Worm (Caenorhabditis elegans) whole organism, late embryonic: ENCODE results near the gene ctg-2.

Experiments
- C38D4.7 ChIP-seq: fragments of 200-800 bp; sonication (Bioruptor generic); optimal IDR thresholded peaks from 2 replicates; lab custom pipeline; 2018; ENCODE audit warnings: mild to moderate bottlenecking, missing genetic modification characterization, moderate library complexity, missing compliant biosample characterization
- K02D7.2 ChIP-seq: sonication (generic microtip); optimal IDR thresholded peaks from 2 replicates; lab custom pipeline; 2017; ENCODE audit warnings: mild to moderate bottlenecking, missing genetic modification characterization, missing compliant biosample characterization
- K09A11.1 ChIP-seq: sonication (generic microtip); optimal IDR thresholded peaks from 2 replicates; lab custom pipeline; 2017; ENCODE audit warnings: antibody characterized with exemption, mild to moderate bottlenecking, missing genetic modification characterization, missing compliant biosample characterization; ENCODE audit not compliant: insufficient read depth
- ahr-1 ChIP-seq: sonication (generic microtip); optimal IDR thresholded peaks from 2 replicates; lab custom pipeline; 2016; ENCODE audit warnings: missing genetic modification characterization, missing compliant biosample characterization
- ama-1 ChIP-seq: fragments of 150-350 bp; optimal IDR thresholded peaks from 2 replicates; lab custom pipeline; 2014
- ceh-18 ChIP-seq: sonication (generic microtip); optimal IDR thresholded peaks from 2 replicates; lab custom pipeline; 2016; ENCODE audit warnings: missing genetic modification characterization, missing compliant biosample characterization
- ceh-19 ChIP-seq: fragments of 200-800 bp; sonication (Bioruptor generic); optimal IDR thresholded peaks from 2 replicates; lab custom pipeline; 2018; ENCODE audit warnings: mild to moderate bottlenecking, missing genetic modification characterization, missing compliant biosample characterization
- ceh-22 ChIP-seq: sonication (generic microtip); optimal IDR thresholded peaks from 2 replicates; lab custom pipeline; 2017; ENCODE audit warnings: missing biosample characterization, missing genetic modification characterization
- ceh-24 ChIP-seq: sonication (generic microtip); optimal IDR thresholded peaks from 2 replicates; lab custom pipeline; 2016; ENCODE audit warnings: mild to moderate bottlenecking, missing genetic modification characterization, missing compliant biosample characterization
- ceh-30 ChIP-seq: fragments of 150-350 bp; optimal IDR thresholded peaks from 2 replicates; lab custom pipeline; 2014; ENCODE audit warnings: missing biosample characterization, missing genetic modification characterization
- ceh-31 ChIP-seq: sonication (generic microtip); optimal IDR thresholded peaks from 2 replicates; lab custom pipeline; 2016; ENCODE audit warnings: missing genetic modification characterization, missing compliant biosample characterization
- ceh-34 ChIP-seq: sonication (generic microtip); optimal IDR thresholded peaks from 2 replicates; lab custom pipeline; 2016; ENCODE audit warnings: mild to moderate bottlenecking, missing genetic modification characterization, missing compliant biosample characterization
- ceh-48 ChIP-seq: sonication (generic microtip); optimal IDR thresholded peaks from 2 replicates; lab custom pipeline; 2016; ENCODE audit warnings: missing genetic modification characterization, inconsistent platforms, missing compliant biosample characterization
- ceh-6 ChIP-seq: fragments of 200-800 bp; sonication (Bioruptor generic); optimal IDR thresholded peaks from 2 replicates; lab custom pipeline; 2018; ENCODE audit warnings: mild to moderate bottlenecking, missing genetic modification characterization, missing compliant biosample characterization
- che-1 ChIP-seq: sonication (generic microtip); optimal IDR thresholded peaks from 2 replicates; lab custom pipeline; 2016; ENCODE audit warnings: mild to moderate bottlenecking, missing genetic modification characterization, missing compliant biosample characterization
- elt-2 ChIP-seq: sonication (generic microtip); optimal IDR thresholded peaks from 2 replicates; lab custom pipeline; 2016; ENCODE audit warnings: missing genetic modification reagents, missing genetic modification characterization, missing compliant biosample characterization
- elt-4 ChIP-seq: sonication (generic microtip); optimal IDR thresholded peaks from 2 replicates; lab custom pipeline; 2016; ENCODE audit warnings: missing genetic modification characterization, missing compliant biosample characterization
- eyg-1 ChIP-seq: sonication (generic microtip); optimal IDR thresholded peaks from 2 replicates; lab custom pipeline; 2016; ENCODE audit warnings: missing genotype, missing genetic modification characterization, missing compliant biosample characterization
- fkh-10 ChIP-seq: fragments of 150-350 bp; optimal IDR thresholded peaks from 2 replicates; lab custom pipeline; 2014; ENCODE audit warnings: missing biosample characterization, missing genetic modification reagents, missing genetic modification characterization
- fkh-6 ChIP-seq: sonication (generic microtip); optimal IDR thresholded peaks from 2 replicates; lab custom pipeline; 2016; ENCODE audit warnings: missing genetic modification characterization, missing compliant biosample characterization
- gmeb-2 ChIP-seq: sonication (generic microtip); optimal IDR thresholded peaks from 2 replicates; lab custom pipeline; 2016; ENCODE audit warnings: missing genetic modification characterization, inconsistent platforms, missing compliant biosample characterization
- hlh-13 ChIP-seq: fragments of 200-800 bp; sonication (Bioruptor generic); optimal IDR thresholded peaks from 2 replicates; lab custom pipeline; 2018; ENCODE audit warnings: mild to moderate bottlenecking, missing genetic modification characterization, missing compliant biosample characterization
- hlh-30 ChIP-seq: sonication (generic microtip); optimal IDR thresholded peaks from 2 replicates; lab custom pipeline; 2017; ENCODE audit warnings: antibody characterized with exemption, missing genetic modification characterization, missing compliant biosample characterization; ENCODE audit not compliant: insufficient read depth
- hlh-6 ChIP-seq: sonication (generic microtip); optimal IDR thresholded peaks from 2 replicates; lab custom pipeline; 2016; ENCODE audit warnings: missing genotype, missing genetic modification characterization, missing compliant biosample characterization
- madf-2 ChIP-seq: sonication (generic microtip); optimal IDR thresholded peaks from 2 replicates; lab custom pipeline; 2017; ENCODE audit warnings: missing genetic modification characterization, missing compliant biosample characterization
- mec-3 ChIP-seq: sonication (generic microtip); optimal IDR thresholded peaks from 2 replicates; lab custom pipeline; 2016; ENCODE audit warnings: borderline replicate concordance, missing genetic modification characterization, missing compliant biosample characterization
- nfya-1 ChIP-seq: sonication (generic microtip); optimal IDR thresholded peaks from 2 replicates; lab custom pipeline; 2017; ENCODE audit warnings: missing genetic modification characterization, mild to moderate bottlenecking, missing compliant biosample characterization, antibody characterized with exemption, moderate library complexity
- nhr-232 ChIP-seq: sonication (generic microtip); optimal IDR thresholded peaks from 2 replicates; lab custom pipeline; 2016; ENCODE audit warnings: missing genetic modification characterization, missing compliant biosample characterization
- odd-2 ChIP-seq: sonication (generic microtip); optimal IDR thresholded peaks from 2 replicates; lab custom pipeline; 2017; ENCODE audit warnings: antibody characterized with exemption, mild to moderate bottlenecking, missing genetic modification characterization, missing compliant biosample characterization
- pag-3 ChIP-seq: sonication (generic microtip); optimal IDR thresholded peaks from 2 replicates; lab custom pipeline; 2016; ENCODE audit warnings: missing compliant biosample characterization, missing genetic modification characterization, borderline replicate concordance
- pat-9 ChIP-seq: fragments of 200-800 bp; sonication (Bioruptor generic); optimal IDR thresholded peaks from 2 replicates; lab custom pipeline; 2018; ENCODE audit warnings: mild to moderate bottlenecking, missing genetic modification characterization, moderate library complexity, missing compliant biosample characterization
- pha-2 ChIP-seq: sonication (generic microtip); optimal IDR thresholded peaks from 2 replicates; lab custom pipeline; 2017; ENCODE audit warnings: mild to moderate bottlenecking, missing genetic modification characterization, missing compliant biosample characterization
- pqm-1 ChIP-seq: sonication (generic microtip); optimal IDR thresholded peaks from 2 replicates; lab custom pipeline; 2016; ENCODE audit warnings: missing genetic modification characterization, missing compliant biosample characterization
- pros-1 ChIP-seq: fragments of 150-350 bp; optimal IDR thresholded peaks from 2 replicates; lab custom pipeline; 2014; ENCODE audit warnings: missing biosample characterization, missing genetic modification reagents, missing genetic modification characterization
- ref-2 ChIP-seq: sonication (generic microtip); optimal IDR thresholded peaks from 2 replicates; lab custom pipeline; 2016; ENCODE audit warnings: missing genetic modification characterization, missing compliant biosample characterization
- sdc-2 ChIP-seq: sonication (generic microtip); optimal IDR thresholded peaks from 2 replicates; lab custom pipeline; 2016; ENCODE audit warnings: missing genotype, missing genetic modification characterization, missing compliant biosample characterization
- sox-2 ChIP-seq: fragments of 200-800 bp; sonication (Bioruptor generic); IDR thresholded peaks from 2 replicates; pipeline ENCODE4 v1.3.6; 2022; ENCODE audit warnings: missing genetic modification reagents, missing genetic modification characterization, missing compliant biosample characterization
- syd-9 ChIP-seq: sonication (generic microtip); optimal IDR thresholded peaks from 2 replicates; lab custom pipeline; 2016; ENCODE audit warnings: mild to moderate bottlenecking, missing genetic modification characterization, moderate library complexity, missing compliant biosample characterization
- tbx-2 ChIP-seq: sonication (generic microtip); optimal IDR thresholded peaks from 2 replicates; lab custom pipeline; 2016; ENCODE audit warnings: missing genetic modification characterization, missing compliant biosample characterization
- tbx-7 ChIP-seq: sonication (generic microtip); optimal IDR thresholded peaks from 2 replicates; lab custom pipeline; 2016; ENCODE audit warnings: missing genotype, missing genetic modification characterization, missing compliant biosample characterization
- ttx-3 ChIP-seq: sonication (generic microtip); optimal IDR thresholded peaks from 2 replicates; lab custom pipeline; 2016; ENCODE audit warnings: missing genetic modification reagents, missing genetic modification characterization, missing compliant biosample characterization
- unc-86 ChIP-seq: sonication (generic microtip); optimal IDR thresholded peaks from 2 replicates; lab custom pipeline; 2016; ENCODE audit warnings: missing genetic modification characterization, missing compliant biosample characterization

The ctg-2 gene

ce11 chrII:8532015-8532414, 17.2 kb downstream of the ctg-2 start:
- peak; percentile 51 for TF ChIP-seq nfya-1
- no peak for TF ChIP-seq tbx-7 (tag; lab: Kevin White, UChicago)
- TF ChIP-seq ceh-6 = no peak
- TF ChIP-seq sox-2 (GFP tag; lab: Robert Waterston, UW) = no peak
- peak; percentile 48 for TF ChIP-seq tbx-2 (tag; lab: Kevin White, UChicago)
- peak; percentile 65 for TF ChIP-seq ceh-34 (tag; lab: Kevin White, UChicago)
- TF ChIP-seq pha-2 = peak; percentile 16
- TF ChIP-seq odd-2 (tag; lab: Kevin White, UChicago) = no peak
- no peak for TF ChIP-seq ttx-3 (tag; lab: Kevin White, UChicago)
- TF ChIP-seq hlh-6 (tag; lab: Kevin White, UChicago) = no peak
- TF ChIP-seq ceh-31 = peak; percentile 8
- no peak for TF ChIP-seq che-1 (tag; lab: Kevin White, UChicago)

- TF ChIP-seq hlh-6 (tag; lab: Kevin White, UChicago) = no peak
- no peak for TF ChIP-seq elt-2 (tag; lab: Kevin White, UChicago)
- TF ChIP-seq eyg-1 (tag; lab: Kevin White, UChicago) = no peak
- no peak for TF ChIP-seq ref-2 (tag; lab: Kevin White, UChicago)
- TF ChIP-seq ahr-1 (tag; lab: Kevin White, UChicago) = no peak
- no peak for TF ChIP-seq nhr-232 (tag; lab: Kevin White, UChicago)
- no peak for TF ChIP-seq fkh-10 (GFP tag; lab: Kevin White, UChicago)
- TF ChIP-seq pha-2 = no peak
- TF ChIP-seq, all 69 proteins: peak for 0
Observed at ce11 chrII:8536060-8536459, 21.2 kb downstream of the ctg-2 start, which contains the start of gene W01C9.2. TSS of gene W01C9.2 (plus strand) at chrII:8536360.

ce11 chrII:8540412-8540811, 25.6 kb downstream of the ctg-2 start, which contains the start of gene pqn-73:
TSS of gene pqn-73 (plus strand) at chrII:8540712.
- TF ChIP-seq unc-86 (tag; lab: Kevin White, UChicago) (no peak), K09A11.1 (tag; lab: Kevin White, UChicago) (no peak), ceh-48 (tag; lab: Kevin White, UChicago) (no peak), ceh-19 (GFP tag; lab: Kevin White, UChicago) (no peak), fkh-10 (GFP tag; lab: Kevin White, UChicago) (no peak), tbx-7 (tag; lab: Kevin White, UChicago) (no peak), pat-9 (no peak), pag-3 (tag; lab: Kevin White, UChicago) (no peak), hlh-13 (GFP tag; lab: Kevin White, UChicago) (no peak), hlh-30 (tag; lab: Kevin White, UChicago) (no peak), eyg-1 (tag; lab: Kevin White, UChicago) (no peak), madf-2 (tag; lab: Kevin White, UChicago) (no peak)

- TF ChIP-seq nhr-232 (tag; lab: Kevin White, UChicago) = no peak
- TF ChIP-seq syd-9 (tag; lab: Kevin White, UChicago) = no peak
- no peak for TF ChIP-seq fkh-6 (tag; lab: Kevin White, UChicago)
- TF ChIP-seq ceh-48 (tag; lab: Kevin White, UChicago) = no peak
- TF ChIP-seq ceh-18 (tag; lab: Kevin White, UChicago) = no peak
- no peak for TF ChIP-seq ama-1 (lab: Kevin White, UChicago)
- no peak for TF ChIP-seq ahr-1 (tag; lab: Kevin White, UChicago)
Observed at ce11 chrII:8545315-8545714, 30.5 kb downstream of the ctg-2 start, which contains the start of gene decr-1.2. TSS of gene decr-1.2 (plus strand) at chrII:8545615.

ce11 chrII:8546975-8547374, 32.1 kb downstream of the ctg-2 start:
- TF ChIP-seq ceh-18 (tag; lab: Kevin White, UChicago) = peak; percentile 56
- TF ChIP-seq fkh-10 (GFP tag; lab: Kevin White, UChicago) = no peak
- peak; percentile 63 for TF ChIP-seq sdc-2 (tag; lab: Kevin White, UChicago)
- peak; percentile 85 for TF ChIP-seq K02D7.2 (tag; lab: Kevin White, UChicago)
- TF ChIP-seq pros-1 (tag; lab: Kevin White, UChicago) = no peak
- peak; percentile 86 for TF ChIP-seq gmeb-2
- peak; percentile 78 for TF ChIP-seq C38D4.7 (GFP tag; lab: Kevin White, UChicago)
- TF ChIP-seq odd-2 (tag; lab: Kevin White, UChicago) = peak; percentile 23
- TF ChIP-seq mec-3 (tag; lab: Kevin White, UChicago) = no peak
- peak; percentile 70 for TF ChIP-seq tbx-7 (tag; lab: Kevin White, UChicago)
- peak; percentile 51 for TF ChIP-seq nfya-1
- TF ChIP-seq ttx-3 (tag; lab: Kevin White, UChicago) = peak; percentile 84
- peak; percentile 65 for TF ChIP-seq nhr-232 (tag; lab: Kevin White, UChicago)
- TF ChIP-seq hlh-13 (GFP tag; lab: Kevin White, UChicago) = peak; percentile 82
- TF ChIP-seq elt-4 = no peak
- peak; percentile 65 for TF ChIP-seq ceh-24 (tag; lab: Kevin White, UChicago)
- no peak for TF ChIP-seq ref-2 (tag; lab: Kevin White, UChicago)
- no peak for TF ChIP-seq ceh-22
- peak; percentile 28 for TF ChIP-seq ceh-30 (tag; lab: Kevin White, UChicago)
- TF ChIP-seq ahr-1 (tag; lab: Kevin White, UChicago) = peak; percentile 75
- peak; percentile 67 for TF ChIP-seq madf-2 (tag; lab: Kevin White, UChicago)
- peak; percentile 49 for TF ChIP-seq pqm-1 (tag; lab: Kevin White, UChicago)
